Fruit fly (Drosophila melanogaster) S2 (cell line): ENCODE measurements around the gene CG33191.

ENCODE experiments used
- CG8478 ChIP-seq: fragments of >200 bp; optimal IDR thresholded peaks from 2 replicates; lab custom pipeline; 2018
- CTCF ChIP-seq, 2 experiments: fragments of >200 bp; optimal IDR thresholded peaks; 2 replicates each; lab custom pipeline; 2018

- no peak for TF ChIP-seq CG8478 (lab: Kevin White, UChicago)
- TF ChIP-seq CTCF (optimal IDR thresholded peaks at IDR 0.05; lab: Kevin White, UChicago), result peak; percentile 51 to 64
Measured at dm6 chr3R:8820428-8820912, 40.7 kb upstream of the CG33191 start, which contains the start of gene aqz.
